Worm (Caenorhabditis elegans): Measurements from ENCODE around the gene aqp-4.

Gene aqp-4

ce11 chrV:9767941-9768340 is 30.6 kb downstream of the aqp-4 start (continued):
- TF ChIP-seq ceh-6 (GFP tag; optimal IDR thresholded peaks at IDR 0.05): no peak

ce11 chrV:9768828-9769778 is 31.7 kb downstream of the aqp-4 start, which contains the start of gene unc-42:
unc-42 (minus strand) TSS chrV:9769391.
- TF ChIP-seq ceh-31 (tag; optimal IDR thresholded peaks at IDR 0.05): peak; percentile 69
- TF ChIP-seq nfya-1 (tag; optimal IDR thresholded peaks at IDR 0.05): peak; percentile 33
- TF ChIP-seq madf-2 (tag; optimal IDR thresholded peaks at IDR 0.05): no peak

- no peak for TF ChIP-seq K02D7.2 (tag; optimal IDR thresholded peaks at IDR 0.05)
- no peak for TF ChIP-seq ahr-1 (tag; optimal IDR thresholded peaks at IDR 0.05)
- no peak for TF ChIP-seq pag-3 (tag; optimal IDR thresholded peaks at IDR 0.05; ENCODE audit: borderline replicate concordance)
- no peak for TF ChIP-seq mec-3 (tag; optimal IDR thresholded peaks at IDR 0.05; ENCODE audit: borderline replicate concordance)
- TF ChIP-seq ceh-31 (tag; optimal IDR thresholded peaks at IDR 0.05): no peak
- no peak for TF ChIP-seq unc-42 (tag; optimal IDR thresholded peaks at IDR 0.05)
- TF ChIP-seq tbx-7 (tag; optimal IDR thresholded peaks at IDR 0.05): no peak
- TF ChIP-seq eyg-1 (tag; optimal IDR thresholded peaks at IDR 0.05): no peak
- no peak for TF ChIP-seq rnt-1 (tag; optimal IDR thresholded peaks at IDR 0.05)
- no peak for TF ChIP-seq unc-86 (tag; optimal IDR thresholded peaks at IDR 0.05)
- no peak for TF ChIP-seq ceh-18 (tag; optimal IDR thresholded peaks at IDR 0.05)
- TF ChIP-seq hlh-30 (tag; optimal IDR thresholded peaks at IDR 0.05; ENCODE audit: insufficient read depth): no peak
- TF ChIP-seq ceh-22 (tag; optimal IDR thresholded peaks at IDR 0.05): no peak
- no peak for TF ChIP-seq Y22D7AL.16 (tag; optimal IDR thresholded peaks at IDR 0.05)
- TF ChIP-seq ets-4 (tag; optimal IDR thresholded peaks at IDR 0.05): no peak
- TF ChIP-seq ttx-3 (tag; optimal IDR thresholded peaks at IDR 0.05): no peak
- no peak for TF ChIP-seq ref-2 (tag; optimal IDR thresholded peaks at IDR 0.05)
- no peak for TF ChIP-seq nfya-1 (tag; optimal IDR thresholded peaks at IDR 0.05)
Observed at ce11 chrV:9771311-9771710, 34.0 kb downstream of the aqp-4 start.

DNA sequence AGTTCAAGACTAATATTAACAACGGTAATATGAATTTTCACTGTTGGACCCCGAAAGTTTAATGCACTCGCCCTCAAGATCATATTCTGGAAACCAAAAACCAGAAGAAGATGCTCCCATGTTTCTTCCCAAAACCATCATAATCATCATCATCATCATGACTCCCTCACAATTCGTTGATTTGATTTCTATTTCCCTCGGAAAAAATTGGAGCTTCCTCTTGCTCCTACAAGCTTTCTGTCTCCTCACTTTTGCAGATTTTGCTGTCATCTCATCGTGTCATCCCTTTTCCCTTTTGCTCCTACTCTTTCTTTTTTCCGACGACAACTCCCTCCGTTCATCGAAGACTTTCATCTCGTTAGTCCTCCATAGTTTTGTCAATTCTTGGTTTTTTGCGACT is 34.6 kb downstream of the aqp-4 start, which contains the start of gene F46B6.2:
TSS of gene F46B6.2 (plus strand) at position 316 of the 400 bp plus-strand sequence.
- TF ChIP-seq C38D4.7 (GFP tag; optimal IDR thresholded peaks at IDR 0.05): no peak

- TF ChIP-seq dmd-4 (tag; optimal IDR thresholded peaks at IDR 0.05; ENCODE audit: borderline replicate concordance): no peak
- no peak for TF ChIP-seq madf-2 (tag; optimal IDR thresholded peaks at IDR 0.05)
Observed at ce11 chrV:9775734-9776133, 38.4 kb downstream of the aqp-4 start, which contains the start of gene F46B6.12. F46B6.12 (minus strand) TSS chrV:9775834.

- no peak for TF ChIP-seq odd-2 (tag; optimal IDR thresholded peaks at IDR 0.05)
- TF ChIP-seq ceh-22 (tag; optimal IDR thresholded peaks at IDR 0.05): no peak
- no peak for TF ChIP-seq ceh-6 (GFP tag; optimal IDR thresholded peaks at IDR 0.05)
- no peak for TF ChIP-seq ceh-2 (tag; optimal IDR thresholded peaks at IDR 0.05)
Observed at ce11 chrV:9777645-9778044, 40.3 kb downstream of the aqp-4 start, which contains the start of gene smg-4. smg-4 (minus strand) TSS chrV:9777745.

ce11 chrV:9779418-9779817 is 42.1 kb downstream of the aqp-4 start, which contains the start of gene F46B6.4:
F46B6.4 (minus strand) TSS chrV:9779518.
- TF ChIP-seq unc-55 (GFP tag; optimal IDR thresholded peaks at IDR 0.05) (no peak), pha-4 (tag; optimal IDR thresholded peaks at IDR 0.05) (no peak), sox-2 (GFP tag; IDR thresholded peaks at IDR 0.05) (no peak), T23F11.4 (GFP tag; optimal IDR thresholded peaks at IDR 0.05) (no peak), rnt-1 (tag; optimal IDR thresholded peaks at IDR 0.05) (no peak), F13H6.1 (tag; optimal IDR thresholded peaks at IDR 0.05) (no peak), elt-4 (tag; optimal IDR thresholded peaks at IDR 0.05) (no peak), pax-1 (tag; optimal IDR thresholded peaks at IDR 0.05) (no peak), tbx-7 (tag; optimal IDR thresholded peaks at IDR 0.05) (no peak), ceh-2 (tag; optimal IDR thresholded peaks at IDR 0.05) (no peak), che-1 (tag; optimal IDR thresholded peaks at IDR 0.05) (no peak), ceh-48 (tag; optimal IDR thresholded peaks at IDR 0.05) (no peak), gmeb-2 (tag; optimal IDR thresholded peaks at IDR 0.05) (no peak), ama-1 (optimal IDR thresholded peaks at IDR 0.05) (no peak)
